Worm (Caenorhabditis elegans) whole organism, mixed stage, embryonic: ENCODE data around the gene mthf-1.

ENCODE experiments used
- M03D4.4 ChIP-seq: sonication (generic microtip); optimal IDR thresholded peaks from 2 replicates; lab custom pipeline; 2017; ENCODE audit warnings: mild to moderate bottlenecking, missing genetic modification characterization, missing compliant biosample characterization
- bed-3 ChIP-seq: fragments of 200-800 bp; sonication (Bioruptor generic); optimal IDR thresholded peaks from 3 replicates; lab custom pipeline; 2018; ENCODE audit warnings: mild to moderate bottlenecking, missing genetic modification characterization, moderate library complexity, missing compliant biosample characterization
- blmp-1 ChIP-seq: fragments of 150-350 bp; optimal IDR thresholded peaks from 2 replicates; lab custom pipeline; 2014; ENCODE audit warnings: missing biosample characterization, missing genetic modification characterization
- ceh-39 ChIP-seq: fragments of 150-350 bp; optimal IDR thresholded peaks from 2 replicates; lab custom pipeline; 2014; ENCODE audit warnings: missing biosample characterization, missing genetic modification characterization
- ceh-43 ChIP-seq: fragments of 200-800 bp; sonication (Bioruptor generic); optimal IDR thresholded peaks from 2 replicates; lab custom pipeline; 2018; ENCODE audit warnings: mild to moderate bottlenecking, missing genetic modification characterization, moderate library complexity, missing compliant biosample characterization
- ceh-83 ChIP-seq: fragments of 200-800 bp; sonication (Bioruptor generic); optimal IDR thresholded peaks from 2 replicates; lab custom pipeline; 2018; ENCODE audit warnings: mild to moderate bottlenecking, missing genetic modification characterization, missing compliant biosample characterization
- ces-1 ChIP-seq: fragments of 150-350 bp; optimal IDR thresholded peaks from 2 replicates; lab custom pipeline; 2014; ENCODE audit warnings: missing biosample characterization, missing genetic modification reagents, missing genetic modification characterization
- cnd-1 ChIP-seq: fragments of 200-800 bp; sonication (Bioruptor generic); optimal IDR thresholded peaks from 2 replicates; lab custom pipeline; 2018; ENCODE audit warnings: mild to moderate bottlenecking, missing genetic modification characterization, missing compliant biosample characterization
- elt-1 ChIP-seq: sonication (generic microtip); optimal IDR thresholded peaks from 2 replicates; lab custom pipeline; 2017; ENCODE audit warnings: missing genetic modification characterization, mild to moderate bottlenecking, missing compliant biosample characterization, antibody characterized with exemption, moderate library complexity, borderline replicate concordance; ENCODE audit not compliant: insufficient read depth
- elt-3 ChIP-seq: fragments of 150-350 bp; optimal IDR thresholded peaks from 2 replicates; lab custom pipeline; 2014; ENCODE audit warnings: missing biosample characterization, missing genetic modification characterization
- ham-2 ChIP-seq: fragments of 200-800 bp; sonication (Bioruptor generic); optimal IDR thresholded peaks from 2 replicates; lab custom pipeline; 2018; ENCODE audit warnings: mild to moderate bottlenecking, missing genetic modification characterization, missing compliant biosample characterization
- hlh-1 ChIP-seq: fragments of 150-350 bp; optimal IDR thresholded peaks from 2 replicates; lab custom pipeline; 2014; ENCODE audit warnings: missing biosample characterization, missing genetic modification reagents, missing genetic modification characterization
- lin-13 ChIP-seq: fragments of 150-350 bp; optimal IDR thresholded peaks from 2 replicates; lab custom pipeline; 2014; ENCODE audit warnings: missing biosample characterization, missing genetic modification characterization
- lin-32 ChIP-seq: fragments of 200-800 bp; sonication (Bioruptor generic); optimal IDR thresholded peaks from 2 replicates; lab custom pipeline; 2018; ENCODE audit warnings: mild to moderate bottlenecking, missing genetic modification characterization, missing compliant biosample characterization
- mab-5 ChIP-seq: fragments of 150-350 bp; optimal IDR thresholded peaks from 2 replicates; lab custom pipeline; 2014; ENCODE audit warnings: missing biosample characterization, missing genetic modification characterization
- mep-1 ChIP-seq: fragments of 150-350 bp; optimal IDR thresholded peaks from 2 replicates; lab custom pipeline; 2017; ENCODE audit warnings: missing biosample characterization, missing genetic modification reagents, missing genetic modification characterization, inconsistent platforms
- mls-2 ChIP-seq: sonication (generic microtip); optimal IDR thresholded peaks from 2 replicates; lab custom pipeline; 2016; ENCODE audit warnings: mild to moderate bottlenecking, missing genetic modification characterization, moderate library complexity, missing compliant biosample characterization
- nhr-12 ChIP-seq: fragments of 150-350 bp; optimal IDR thresholded peaks from 2 replicates; lab custom pipeline; 2014; ENCODE audit warnings: missing biosample characterization, missing genetic modification characterization
- nhr-2 ChIP-seq: fragments of 150-350 bp; optimal IDR thresholded peaks from 2 replicates; lab custom pipeline; 2014; ENCODE audit warnings: missing biosample characterization, missing genetic modification characterization
- nhr-28 ChIP-seq: fragments of 150-350 bp; optimal IDR thresholded peaks from 2 replicates; lab custom pipeline; 2014; ENCODE audit warnings: missing biosample characterization, missing genetic modification characterization
- nhr-76 ChIP-seq: sonication (generic microtip); optimal IDR thresholded peaks from 2 replicates; lab custom pipeline; 2017; ENCODE audit warnings: missing biosample characterization, missing genetic modification characterization
- pha-4 ChIP-seq: fragments of 150-350 bp; optimal IDR thresholded peaks from 2 replicates; lab custom pipeline; 2018; ENCODE audit warnings: missing biosample characterization, missing genetic modification reagents, missing genetic modification characterization
- sem-2 ChIP-seq: fragments of 200-800 bp; sonication (Bioruptor generic); optimal IDR thresholded peaks from 2 replicates; lab custom pipeline; 2018; ENCODE audit warnings: mild to moderate bottlenecking, missing genetic modification characterization, missing compliant biosample characterization
- sptf-1 ChIP-seq: sonication (generic microtip); optimal IDR thresholded peaks from 2 replicates; lab custom pipeline; 2017; ENCODE audit warnings: mild to moderate bottlenecking, missing genetic modification characterization, moderate library complexity, missing compliant biosample characterization
- tbx-8 ChIP-seq: fragments of 200-800 bp; sonication (Bioruptor generic); optimal IDR thresholded peaks from 2 replicates; lab custom pipeline; 2018; ENCODE audit warnings: mild to moderate bottlenecking, missing genetic modification characterization, moderate library complexity, missing compliant biosample characterization
- unc-120 ChIP-seq: sonication (generic microtip); optimal IDR thresholded peaks from 2 replicates; lab custom pipeline; 2017; ENCODE audit warnings: missing genetic modification characterization, missing compliant biosample characterization; ENCODE audit not compliant: poor library complexity, severe bottlenecking
- unc-62 ChIP-seq: fragments of 150-350 bp; optimal IDR thresholded peaks from 2 replicates; lab custom pipeline; 2014; ENCODE audit warnings: missing biosample characterization, missing genetic modification reagents, missing genetic modification characterization
- zip-8 ChIP-seq: fragments of 150-350 bp; optimal IDR thresholded peaks from 2 replicates; lab custom pipeline; 2014; ENCODE audit warnings: missing biosample characterization, missing genetic modification characterization
- ztf-11 ChIP-seq: fragments of 150-350 bp; optimal IDR thresholded peaks from 2 replicates; lab custom pipeline; 2014; ENCODE audit warnings: missing biosample characterization, missing genetic modification characterization

Gene mthf-1

DNA sequence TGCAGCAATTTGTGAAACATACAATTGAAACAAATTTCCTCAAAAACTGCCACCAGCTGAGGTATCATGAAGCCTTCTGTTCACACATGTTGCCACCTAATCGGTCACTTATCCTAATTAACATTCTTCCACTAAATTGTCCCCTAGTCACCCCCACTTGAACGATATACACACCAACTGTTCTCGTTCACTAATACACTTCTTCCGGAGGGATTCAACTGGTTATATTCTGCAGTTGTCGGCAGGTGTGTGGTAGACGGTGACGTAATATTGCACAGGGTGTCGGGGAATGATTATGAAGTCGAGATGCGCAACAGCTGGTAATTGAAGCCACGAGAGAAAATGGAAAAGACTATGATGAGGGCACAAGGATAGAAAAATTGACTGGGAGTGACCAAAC lies 37.8 kb upstream of the mthf-1 start:
- TF ChIP-seq nhr-2 (tag; lab: Kevin White, UChicago) = peak; percentile 97
- no peak for TF ChIP-seq sem-2 (GFP tag; lab: Kevin White, UChicago)
- TF ChIP-seq zip-8 (tag; lab: Kevin White, UChicago) = peak; percentile 77
- peak; percentile 11 for TF ChIP-seq unc-62 (GFP tag; lab: Kevin White, UChicago)
- peak; percentile 98 for TF ChIP-seq lin-32 (GFP tag; lab: Kevin White, UChicago)
- TF ChIP-seq mls-2 (tag; lab: Kevin White, UChicago) = peak; percentile 30
- peak; percentile 71 for TF ChIP-seq cnd-1 (tag; lab: Kevin White, UChicago)
- TF ChIP-seq ces-1 = peak; percentile 23
- TF ChIP-seq elt-1 (tag; lab: Kevin White, UChicago) = no peak
- TF ChIP-seq hlh-1 (tag; lab: Kevin White, UChicago) = peak; percentile 96
- no peak for TF ChIP-seq ceh-83

- TF ChIP-seq ztf-11 = no peak
- no peak for TF ChIP-seq nhr-28
- no peak for TF ChIP-seq mab-5 (tag; lab: Kevin White, UChicago)
- no peak for TF ChIP-seq lin-32 (GFP tag; lab: Kevin White, UChicago)
- no peak for TF ChIP-seq sem-2 (GFP tag; lab: Kevin White, UChicago)
- no peak for TF ChIP-seq nhr-2 (tag; lab: Kevin White, UChicago)
- TF ChIP-seq mls-2 (tag; lab: Kevin White, UChicago) = no peak
- no peak for TF ChIP-seq cnd-1 (tag; lab: Kevin White, UChicago)
- TF ChIP-seq elt-3 = no peak
- no peak for TF ChIP-seq tbx-8 (GFP tag; lab: Kevin White, UChicago)
- TF ChIP-seq zip-8 (tag; lab: Kevin White, UChicago) = no peak
These were observed 37.3 kb upstream of the mthf-1 start for ce11 chrII:7814915-7815314.

DNA sequence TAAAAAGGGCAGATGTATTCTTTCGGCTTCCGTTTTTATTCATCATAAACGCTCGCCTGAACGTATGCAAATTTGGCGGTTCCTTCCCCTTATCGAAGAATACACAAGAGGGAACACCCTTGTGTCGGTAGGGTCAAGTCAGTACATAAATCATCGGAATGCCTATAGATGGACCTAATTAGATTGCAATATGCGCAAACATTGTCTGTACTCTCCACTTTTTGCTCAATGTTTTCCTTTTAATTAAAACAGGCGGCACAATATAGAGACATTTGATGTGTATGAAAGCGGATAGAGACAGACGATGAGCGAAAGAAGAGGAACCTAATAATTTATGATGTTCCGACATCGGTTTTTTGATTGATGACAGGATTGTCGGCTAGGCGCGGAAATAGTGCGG lies 36.6 kb upstream of the mthf-1 start:
- TF ChIP-seq tbx-8 (GFP tag; lab: Kevin White, UChicago) = no peak
- peak; percentile 55 for TF ChIP-seq sptf-1 (tag; lab: Kevin White, UChicago)
- TF ChIP-seq mls-2 (tag; lab: Kevin White, UChicago) = peak; percentile 87
- TF ChIP-seq mab-5 (tag; lab: Kevin White, UChicago) = peak; percentile 13
- TF ChIP-seq ceh-43 = peak; percentile 57
- TF ChIP-seq blmp-1 (tag; lab: Kevin White, UChicago) = no peak
- TF ChIP-seq pha-4 (tag; lab: Kevin White, UChicago) = peak; percentile 43
- peak; percentile 93 for TF ChIP-seq unc-62 (GFP tag; lab: Kevin White, UChicago)
- no peak for TF ChIP-seq ceh-39 (tag; lab: Kevin White, UChicago)
- peak; percentile 98 for TF ChIP-seq nhr-2 (tag; lab: Kevin White, UChicago)
- TF ChIP-seq ces-1 = peak; percentile 67
- TF ChIP-seq ham-2 (GFP tag; lab: Kevin White, UChicago) = peak; percentile 38
- peak; percentile 45 for TF ChIP-seq ztf-11
- peak; percentile 28 for TF ChIP-seq elt-1 (tag; lab: Kevin White, UChicago)
- TF ChIP-seq, all 35 proteins: peak for 11

ce11 chrII:7813645-7814044 lies 36.0 kb upstream of the mthf-1 start:
- no peak for TF ChIP-seq tbx-8 (GFP tag; lab: Kevin White, UChicago)
- no peak for TF ChIP-seq ham-2 (GFP tag; lab: Kevin White, UChicago)
- no peak for TF ChIP-seq bed-3 (GFP tag; lab: Kevin White, UChicago)
- TF ChIP-seq nhr-12 (tag; lab: Kevin White, UChicago) = no peak
- TF ChIP-seq ceh-39 (tag; lab: Kevin White, UChicago) = no peak
- no peak for TF ChIP-seq ces-1
- TF ChIP-seq M03D4.4 (tag; lab: Kevin White, UChicago) = no peak
- no peak for TF ChIP-seq sem-2 (GFP tag; lab: Kevin White, UChicago)
- no peak for TF ChIP-seq elt-1 (tag; lab: Kevin White, UChicago)
- no peak for TF ChIP-seq lin-13
- no peak for TF ChIP-seq unc-120
- TF ChIP-seq nhr-28 = no peak

- TF ChIP-seq unc-62 (GFP tag; lab: Kevin White, UChicago) (peak; percentile 11), cnd-1 (tag; lab: Kevin White, UChicago) (peak; percentile 79), lin-32 (GFP tag; lab: Kevin White, UChicago) (peak; percentile 48), tbx-8 (GFP tag; lab: Kevin White, UChicago) (no peak), nhr-76 (tag; lab: Kevin White, UChicago) (no peak), mep-1 (tag; lab: Kevin White, UChicago) (peak; percentile 14), nhr-2 (tag; lab: Kevin White, UChicago) (peak; percentile 99)
These were observed 35.6 kb upstream of the mthf-1 start for ce11 chrII:7813237-7813636.
